Worm (Caenorhabditis elegans) whole organism, mixed stage, embryonic: ENCODE results near the gene tsen-2.

Experiments used
- M03D4.4 ChIP-seq: sonication (generic microtip); optimal IDR thresholded peaks from 2 replicates; lab custom pipeline; 2017; ENCODE audit warnings: mild to moderate bottlenecking, missing genetic modification characterization, missing compliant biosample characterization
- bed-3 ChIP-seq: fragments of 200-800 bp; sonication (Bioruptor generic); optimal IDR thresholded peaks from 3 replicates; lab custom pipeline; 2018; ENCODE audit warnings: mild to moderate bottlenecking, missing genetic modification characterization, moderate library complexity, missing compliant biosample characterization
- blmp-1 ChIP-seq: fragments of 150-350 bp; optimal IDR thresholded peaks from 2 replicates; lab custom pipeline; 2014; ENCODE audit warnings: missing biosample characterization, missing genetic modification characterization
- ceh-43 ChIP-seq: fragments of 200-800 bp; sonication (Bioruptor generic); optimal IDR thresholded peaks from 2 replicates; lab custom pipeline; 2018; ENCODE audit warnings: mild to moderate bottlenecking, missing genetic modification characterization, moderate library complexity, missing compliant biosample characterization
- ceh-83 ChIP-seq: fragments of 200-800 bp; sonication (Bioruptor generic); optimal IDR thresholded peaks from 2 replicates; lab custom pipeline; 2018; ENCODE audit warnings: mild to moderate bottlenecking, missing genetic modification characterization, missing compliant biosample characterization
- ces-1 ChIP-seq: fragments of 150-350 bp; optimal IDR thresholded peaks from 2 replicates; lab custom pipeline; 2014; ENCODE audit warnings: missing biosample characterization, missing genetic modification reagents, missing genetic modification characterization
- cnd-1 ChIP-seq: fragments of 200-800 bp; sonication (Bioruptor generic); optimal IDR thresholded peaks from 2 replicates; lab custom pipeline; 2018; ENCODE audit warnings: mild to moderate bottlenecking, missing genetic modification characterization, missing compliant biosample characterization
- drap-1 ChIP-seq: fragments of 200-800 bp; sonication (Bioruptor generic); optimal IDR thresholded peaks from 3 replicates; lab custom pipeline; 2018; ENCODE audit warnings: mild to moderate bottlenecking, missing genetic modification characterization, missing compliant biosample characterization
- elt-1 ChIP-seq: sonication (generic microtip); optimal IDR thresholded peaks from 2 replicates; lab custom pipeline; 2017; ENCODE audit warnings: missing genetic modification characterization, mild to moderate bottlenecking, missing compliant biosample characterization, antibody characterized with exemption, moderate library complexity, borderline replicate concordance; ENCODE audit not compliant: insufficient read depth
- lin-13 ChIP-seq: fragments of 150-350 bp; optimal IDR thresholded peaks from 2 replicates; lab custom pipeline; 2014; ENCODE audit warnings: missing biosample characterization, missing genetic modification characterization
- lin-32 ChIP-seq: fragments of 200-800 bp; sonication (Bioruptor generic); optimal IDR thresholded peaks from 2 replicates; lab custom pipeline; 2018; ENCODE audit warnings: mild to moderate bottlenecking, missing genetic modification characterization, missing compliant biosample characterization
- lsy-2 ChIP-seq: fragments of 150-350 bp; optimal IDR thresholded peaks from 2 replicates; lab custom pipeline; 2014; ENCODE audit warnings: missing biosample characterization, missing genetic modification characterization
- mab-5 ChIP-seq: fragments of 150-350 bp; optimal IDR thresholded peaks from 2 replicates; lab custom pipeline; 2014; ENCODE audit warnings: missing biosample characterization, missing genetic modification characterization
- mep-1 ChIP-seq: fragments of 150-350 bp; optimal IDR thresholded peaks from 2 replicates; lab custom pipeline; 2017; ENCODE audit warnings: missing biosample characterization, missing genetic modification reagents, missing genetic modification characterization, inconsistent platforms
- mls-2 ChIP-seq: sonication (generic microtip); optimal IDR thresholded peaks from 2 replicates; lab custom pipeline; 2016; ENCODE audit warnings: mild to moderate bottlenecking, missing genetic modification characterization, moderate library complexity, missing compliant biosample characterization
- nhr-2 ChIP-seq: fragments of 150-350 bp; optimal IDR thresholded peaks from 2 replicates; lab custom pipeline; 2014; ENCODE audit warnings: missing biosample characterization, missing genetic modification characterization
- nhr-237 ChIP-seq: fragments of 150-350 bp; optimal IDR thresholded peaks from 2 replicates; lab custom pipeline; 2014; ENCODE audit warnings: missing biosample characterization, missing genetic modification characterization
- nhr-28 ChIP-seq: fragments of 150-350 bp; optimal IDR thresholded peaks from 2 replicates; lab custom pipeline; 2014; ENCODE audit warnings: missing biosample characterization, missing genetic modification characterization
- nhr-76 ChIP-seq: sonication (generic microtip); optimal IDR thresholded peaks from 2 replicates; lab custom pipeline; 2017; ENCODE audit warnings: missing biosample characterization, missing genetic modification characterization
- sem-2 ChIP-seq: fragments of 200-800 bp; sonication (Bioruptor generic); optimal IDR thresholded peaks from 2 replicates; lab custom pipeline; 2018; ENCODE audit warnings: mild to moderate bottlenecking, missing genetic modification characterization, missing compliant biosample characterization
- snpc-4 ChIP-seq: fragments of 150-350 bp; optimal IDR thresholded peaks from 2 replicates; lab custom pipeline; 2014; ENCODE audit warnings: missing biosample characterization, missing genetic modification characterization
- sptf-1 ChIP-seq: sonication (generic microtip); optimal IDR thresholded peaks from 2 replicates; lab custom pipeline; 2017; ENCODE audit warnings: mild to moderate bottlenecking, missing genetic modification characterization, moderate library complexity, missing compliant biosample characterization
- tbx-8 ChIP-seq: fragments of 200-800 bp; sonication (Bioruptor generic); optimal IDR thresholded peaks from 2 replicates; lab custom pipeline; 2018; ENCODE audit warnings: mild to moderate bottlenecking, missing genetic modification characterization, moderate library complexity, missing compliant biosample characterization
- unc-62 ChIP-seq: fragments of 150-350 bp; optimal IDR thresholded peaks from 2 replicates; lab custom pipeline; 2014; ENCODE audit warnings: missing biosample characterization, missing genetic modification reagents, missing genetic modification characterization
- zip-8 ChIP-seq: fragments of 150-350 bp; optimal IDR thresholded peaks from 2 replicates; lab custom pipeline; 2014; ENCODE audit warnings: missing biosample characterization, missing genetic modification characterization
- ztf-11 ChIP-seq: fragments of 150-350 bp; optimal IDR thresholded peaks from 2 replicates; lab custom pipeline; 2014; ENCODE audit warnings: missing biosample characterization, missing genetic modification characterization

The tsen-2 gene

ce11 chrIII:11853533-11853932, 44.5 kb downstream of the tsen-2 start:
- TF ChIP-seq unc-62 (GFP tag; lab: Kevin White, UChicago): no peak
- TF ChIP-seq mep-1 (tag; lab: Kevin White, UChicago): no peak

ce11 chrIII:11849590-11849989, 48.5 kb downstream of the tsen-2 start:
- TF ChIP-seq mab-5 (no peak), ceh-43 (GFP tag; lab: Kevin White, UChicago) (no peak), M03D4.4 (tag; lab: Kevin White, UChicago) (no peak), sem-2 (GFP tag; lab: Kevin White, UChicago) (no peak), elt-1 (tag; lab: Kevin White, UChicago) (no peak), mep-1 (tag; lab: Kevin White, UChicago) (no peak), lin-13 (tag; lab: Kevin White, UChicago) (no peak)

ce11 chrIII:11848317-11848716, 49.8 kb downstream of the tsen-2 start:
- peak; percentile 8 for TF ChIP-seq tbx-8
- TF ChIP-seq zip-8 (tag; lab: Kevin White, UChicago): no peak
- peak; percentile 39 for TF ChIP-seq cnd-1 (tag; lab: Kevin White, UChicago)
- TF ChIP-seq M03D4.4 (tag; lab: Kevin White, UChicago): peak; percentile 17

- peak; percentile 96 for TF ChIP-seq lsy-2 (tag; lab: Kevin White, UChicago)
- no peak for TF ChIP-seq nhr-2 (tag; lab: Kevin White, UChicago)
These were observed 50.3 kb downstream of the tsen-2 start, which contains the start of gene mif-1 for ce11 chrIII:11847658-11848202. mif-1 (plus strand) TSS chrIII:11848152.

ce11 chrIII:11847014-11847413, 51.1 kb downstream of the tsen-2 start:
- TF ChIP-seq nhr-76: no peak
- TF ChIP-seq bed-3 (GFP tag; lab: Kevin White, UChicago): no peak
- peak; percentile 26 for TF ChIP-seq ces-1 (GFP tag; lab: Kevin White, UChicago)

ce11 chrIII:11846365-11846764, 51.7 kb downstream of the tsen-2 start, which contains the start of gene ntl-3:
ntl-3 (minus strand) TSS chrIII:11846465.
- TF ChIP-seq tbx-8 (no peak), zip-8 (tag; lab: Kevin White, UChicago) (no peak), ceh-43 (GFP tag; lab: Kevin White, UChicago) (no peak), lin-13 (tag; lab: Kevin White, UChicago) (no peak), mls-2 (tag; lab: Kevin White, UChicago) (no peak), ces-1 (GFP tag; lab: Kevin White, UChicago) (no peak), lin-32 (no peak), drap-1 (GFP tag; lab: Kevin White, UChicago) (no peak), sptf-1 (no peak), blmp-1 (tag; lab: Kevin White, UChicago) (no peak), nhr-237 (no peak), bed-3 (GFP tag; lab: Kevin White, UChicago) (no peak), nhr-28 (tag; lab: Kevin White, UChicago) (no peak), snpc-4 (no peak), M03D4.4 (tag; lab: Kevin White, UChicago) (no peak), ceh-83 (GFP tag; lab: Kevin White, UChicago) (no peak), sem-2 (GFP tag; lab: Kevin White, UChicago) (no peak), mab-5 (no peak), ztf-11 (tag; lab: Kevin White, UChicago) (no peak)
